Worm (Caenorhabditis elegans) whole organism, L1 larva: ENCODE results near the gene tag-329.

Experiments
- C04F5.9 ChIP-seq: sonication (generic microtip); optimal IDR thresholded peaks from 2 replicates; lab custom pipeline; 2016; ENCODE audit warnings: missing genetic modification characterization, missing compliant biosample characterization
- C16A3.4 ChIP-seq: fragments of 150-350 bp; optimal IDR thresholded peaks from 2 replicates; lab custom pipeline; 2014; ENCODE audit warnings: missing biosample characterization, missing genetic modification characterization
- F16B12.6 ChIP-seq: fragments of 150-350 bp; optimal IDR thresholded peaks from 2 replicates; lab custom pipeline; 2014; ENCODE audit warnings: missing biosample characterization, missing genetic modification characterization
- aha-1 ChIP-seq: fragments of 150-350 bp; optimal IDR thresholded peaks from 2 replicates; lab custom pipeline; 2014; ENCODE audit warnings: missing biosample characterization, missing genetic modification characterization
- aly-2 ChIP-seq: fragments of 150-350 bp; optimal IDR thresholded peaks from 2 replicates; lab custom pipeline; 2014; ENCODE audit warnings: missing biosample characterization, missing genetic modification characterization
- ceh-82 ChIP-seq, 3 experiments: fragments of 150-350 bp in 1 of 3; sonication (generic microtip) in 2 of 3; optimal IDR thresholded peaks; 2 replicates each; lab custom pipeline; 2014 to 2017; ENCODE audit warnings: missing biosample characterization in 3 of 3, missing genetic modification characterization in 3 of 3
- ceh-88 ChIP-seq: fragments of 200-800 bp; sonication (Bioruptor generic); IDR thresholded peaks from 2 replicates; pipeline ENCODE4 v1.3.6; 2022; ENCODE audit warnings: missing genetic modification characterization, missing compliant biosample characterization
- dpl-1 ChIP-seq, 3 experiments: fragments of 150-350 bp in 2 of 3; sonication (generic microtip) in 1 of 3; optimal IDR thresholded peaks; 2 replicates each; lab custom pipeline; 2014 to 2017; ENCODE audit warnings: missing biosample characterization in 3 of 3, missing genetic modification characterization in 3 of 3, missing genetic modification reagents in 3 of 3
- dsc-1 ChIP-seq: sonication (generic microtip); optimal IDR thresholded peaks from 2 replicates; lab custom pipeline; 2016; ENCODE audit warnings: mild to moderate bottlenecking, missing genetic modification characterization, missing compliant biosample characterization
- efl-1 ChIP-seq, 4 experiments: fragments of 150-350 bp; optimal IDR thresholded peaks in 3 of 4; peaks in 1 of 4; 1 replicate in 1 of 4; 2 replicates in 3 of 4; lab custom pipeline; 2014; ENCODE audit warnings: missing biosample characterization in 2 of 4, missing genetic modification characterization in 2 of 4, missing genetic modification reagents in 2 of 4
- egl-13 ChIP-seq: sonication (generic microtip); optimal IDR thresholded peaks from 2 replicates; lab custom pipeline; 2016; ENCODE audit warnings: missing genotype, missing genetic modification reagents, missing genetic modification characterization, missing compliant biosample characterization
- egl-27 ChIP-seq, 2 experiments: fragments of 150-350 bp in 1 of 2; sonication (generic microtip); optimal IDR thresholded peaks; 3 replicates each; lab custom pipeline; 2017 to 2018; ENCODE audit warnings: missing biosample characterization in 2 of 2, missing genetic modification characterization in 2 of 2, missing genetic modification reagents in 2 of 2
- elt-2 ChIP-seq: sonication (generic microtip); optimal IDR thresholded peaks from 2 replicates; lab custom pipeline; 2016; ENCODE audit warnings: missing genetic modification characterization, mild to moderate bottlenecking, inconsistent platforms, missing compliant biosample characterization, missing genetic modification reagents
- ets-5 ChIP-seq: fragments of 200-800 bp; sonication (Bioruptor generic); IDR thresholded peaks from 2 replicates; pipeline ENCODE4 v1.3.6; 2022; ENCODE audit warnings: missing genetic modification characterization, missing compliant biosample characterization
- fkh-4 ChIP-seq: sonication (generic microtip); optimal IDR thresholded peaks from 2 replicates; lab custom pipeline; 2016; ENCODE audit warnings: missing compliant biosample characterization, missing genetic modification characterization, borderline replicate concordance
- fos-1 ChIP-seq: fragments of 150-350 bp; optimal IDR thresholded peaks from 2 replicates; lab custom pipeline; 2014; ENCODE audit warnings: missing biosample characterization, missing genetic modification characterization
- grh-1 ChIP-seq: fragments of 200-800 bp; sonication (Bioruptor generic); IDR thresholded peaks from 2 replicates; pipeline ENCODE4 v1.3.6; 2022; ENCODE audit warnings: missing genetic modification reagents, missing genetic modification characterization, missing compliant biosample characterization
- hlh-17 ChIP-seq: fragments of 200-800 bp; sonication (Bioruptor generic); optimal IDR thresholded peaks from 2 replicates; lab custom pipeline; 2018; ENCODE audit warnings: missing genetic modification characterization, mild to moderate bottlenecking, missing compliant biosample characterization, moderate library complexity, borderline replicate concordance
- hlh-4 ChIP-seq: sonication (generic microtip); optimal IDR thresholded peaks from 2 replicates; lab custom pipeline; 2016; ENCODE audit warnings: mild to moderate bottlenecking, missing genetic modification characterization, missing compliant biosample characterization
- hpl-2 ChIP-seq: fragments of 150-350 bp; optimal IDR thresholded peaks from 2 replicates; lab custom pipeline; 2014; ENCODE audit warnings: missing biosample characterization, missing genetic modification reagents, missing genetic modification characterization
- irx-1 ChIP-seq: sonication (generic microtip); optimal IDR thresholded peaks from 2 replicates; lab custom pipeline; 2016; ENCODE audit warnings: missing genetic modification characterization, missing compliant biosample characterization
- lin-13 ChIP-seq: fragments of 150-350 bp; optimal IDR thresholded peaks from 2 replicates; lab custom pipeline; 2014; ENCODE audit warnings: missing biosample characterization, missing genetic modification reagents, missing genetic modification characterization
- lin-14 ChIP-seq: fragments of 200-800 bp; sonication (Bioruptor generic); optimal IDR thresholded peaks from 2 replicates; lab custom pipeline; 2018; ENCODE audit warnings: mild to moderate bottlenecking, missing genetic modification characterization, moderate library complexity, missing compliant biosample characterization
- lin-15B ChIP-seq: fragments of 150-350 bp; sonication (generic microtip); optimal IDR thresholded peaks from 3 replicates; lab custom pipeline; 2014; ENCODE audit warnings: missing biosample characterization, missing genetic modification characterization
- lin-35 ChIP-seq, 2 experiments: fragments of 150-350 bp; optimal IDR thresholded peaks; 2 replicates each; lab custom pipeline; 2014; ENCODE audit warnings: missing biosample characterization in 2 of 2, missing genetic modification characterization in 2 of 2, missing genetic modification reagents in 2 of 2
- lin-39 ChIP-seq: fragments of 150-350 bp; optimal IDR thresholded peaks from 2 replicates; lab custom pipeline; 2014; ENCODE audit warnings: missing biosample characterization, missing genetic modification reagents, missing genetic modification characterization
- lsy-2 ChIP-seq, 2 experiments: fragments of 150-350 bp; optimal IDR thresholded peaks; 2 replicates each; lab custom pipeline; 2014; ENCODE audit warnings: missing biosample characterization in 2 of 2, missing genetic modification characterization in 2 of 2
- mab-9 ChIP-seq: fragments of 200-800 bp; sonication (Bioruptor generic); IDR thresholded peaks from 2 replicates; pipeline ENCODE4 v1.3.6; 2022; ENCODE audit warnings: missing genetic modification reagents, missing genetic modification characterization, missing compliant biosample characterization
- mef-2 ChIP-seq: fragments of 150-350 bp; optimal IDR thresholded peaks from 2 replicates; lab custom pipeline; 2014; ENCODE audit warnings: missing biosample characterization, missing genetic modification characterization
- nhr-11 ChIP-seq: fragments of 150-350 bp; optimal IDR thresholded peaks from 2 replicates; lab custom pipeline; 2014; ENCODE audit warnings: missing biosample characterization, missing genetic modification characterization
- nhr-19 ChIP-seq: fragments of 200-800 bp; sonication (Bioruptor generic); conservative IDR thresholded peaks from 2 replicates; pipeline ENCODE4 v1.3.6; 2022; ENCODE audit warnings: missing genetic modification characterization, missing compliant biosample characterization
- nhr-76 ChIP-seq: sonication (generic microtip); optimal IDR thresholded peaks from 2 replicates; lab custom pipeline; 2017; ENCODE audit warnings: missing biosample characterization, missing genetic modification characterization
- nhr-77 ChIP-seq: fragments of 150-350 bp; optimal IDR thresholded peaks from 2 replicates; lab custom pipeline; 2014; ENCODE audit warnings: missing biosample characterization, missing genetic modification characterization
- pax-3 ChIP-seq: fragments of 200-800 bp; sonication (Bioruptor generic); optimal IDR thresholded peaks from 2 replicates; lab custom pipeline; 2018; ENCODE audit warnings: mild to moderate bottlenecking, missing genetic modification characterization, moderate library complexity, missing compliant biosample characterization
- pqm-1 ChIP-seq: sonication (generic microtip); optimal IDR thresholded peaks from 3 replicates; lab custom pipeline; 2017; ENCODE audit warnings: missing biosample characterization, missing genetic modification characterization
- rnt-1 ChIP-seq: sonication (generic microtip); optimal IDR thresholded peaks from 2 replicates; lab custom pipeline; 2016; ENCODE audit warnings: mild to moderate bottlenecking, missing genetic modification characterization, moderate library complexity, missing compliant biosample characterization
- skn-1 ChIP-seq: fragments of 150-350 bp; optimal IDR thresholded peaks from 2 replicates; lab custom pipeline; 2014; ENCODE audit warnings: missing biosample characterization, missing genetic modification characterization
- snpc-4 ChIP-seq: fragments of 150-350 bp; optimal IDR thresholded peaks from 2 replicates; lab custom pipeline; 2014; ENCODE audit warnings: missing biosample characterization, missing genetic modification characterization
- snu-23 ChIP-seq: sonication (generic microtip); optimal IDR thresholded peaks from 2 replicates; lab custom pipeline; 2016; ENCODE audit warnings: missing genetic modification characterization, missing compliant biosample characterization
- sup-37 ChIP-seq: fragments of 200-800 bp; sonication (Bioruptor generic); optimal IDR thresholded peaks from 2 replicates; lab custom pipeline; 2018; ENCODE audit warnings: mild to moderate bottlenecking, missing genetic modification characterization, missing compliant biosample characterization
- swsn-7 ChIP-seq: sonication (generic microtip); optimal IDR thresholded peaks from 2 replicates; lab custom pipeline; 2016; ENCODE audit warnings: missing genetic modification characterization, missing compliant biosample characterization
- tbx-2 ChIP-seq: sonication (generic microtip); optimal IDR thresholded peaks from 2 replicates; lab custom pipeline; 2016; ENCODE audit warnings: missing genetic modification characterization, missing compliant biosample characterization
- tlp-1 ChIP-seq: fragments of 150-350 bp; optimal IDR thresholded peaks from 2 replicates; lab custom pipeline; 2014; ENCODE audit warnings: missing biosample characterization, missing genetic modification characterization
- unc-86 ChIP-seq: sonication (generic microtip); optimal IDR thresholded peaks from 2 replicates; lab custom pipeline; 2016; ENCODE audit warnings: missing genetic modification characterization, missing compliant biosample characterization
- unc-98 ChIP-seq: fragments of 200-800 bp; sonication (Bioruptor generic); IDR thresholded peaks from 2 replicates; pipeline ENCODE4 v1.3.6; 2022; ENCODE audit warnings: missing genetic modification characterization, missing compliant biosample characterization
- vab-15 ChIP-seq: sonication (generic microtip); optimal IDR thresholded peaks from 2 replicates; lab custom pipeline; 2017; ENCODE audit warnings: missing genotype, mild to moderate bottlenecking, missing genetic modification characterization, missing compliant biosample characterization
- zag-1 ChIP-seq: fragments of 150-350 bp; optimal IDR thresholded peaks from 2 replicates; lab custom pipeline; 2014; ENCODE audit warnings: missing biosample characterization, missing genetic modification characterization
- ztf-4 ChIP-seq: fragments of 150-350 bp; optimal IDR thresholded peaks from 2 replicates; lab custom pipeline; 2014; ENCODE audit warnings: missing biosample characterization, missing genetic modification characterization

Gene tag-329

ce11 chrV:9546860-9547269 lies 12.1 kb downstream of the tag-329 start, which contains the start of gene his-37 (continued):
- TF ChIP-seq hlh-17 (GFP tag; lab: Kevin White, UChicago) = no peak
- peak; percentile 86 for TF ChIP-seq C04F5.9 (tag; lab: Kevin White, UChicago)
- peak; percentile 100 for TF ChIP-seq lin-14 (GFP tag; lab: Kevin White, UChicago)
- TF ChIP-seq lin-39 (tag; lab: Kevin White, UChicago) = peak; percentile 90
- peak; percentile 99 for TF ChIP-seq C16A3.4 (tag; lab: Kevin White, UChicago)
- peak; percentile 74 for TF ChIP-seq vab-15
- peak; percentile 90 for TF ChIP-seq aly-2 (tag; lab: Kevin White, UChicago)
- peak; percentile 91 for TF ChIP-seq zag-1
- peak; percentile 85 for TF ChIP-seq pqm-1 (tag; lab: Kevin White, UChicago)
- TF ChIP-seq lsy-2 (tag; optimal IDR thresholded peaks at IDR 0.05; lab: Kevin White, UChicago) = peak; percentile 95 to 97
- peak; percentile 76 for TF ChIP-seq F16B12.6 (tag; lab: Kevin White, UChicago)
- peak; percentile 95 for TF ChIP-seq irx-1
- TF ChIP-seq ceh-82 (tag; optimal IDR thresholded peaks at IDR 0.05; lab: Kevin White, UChicago) = peak; percentile 97 to 99 (median 99)
- TF ChIP-seq elt-2 (tag; lab: Kevin White, UChicago) = peak; percentile 92
- TF ChIP-seq fos-1 (tag; lab: Kevin White, UChicago) = peak; percentile 97
- peak; percentile 93 for TF ChIP-seq snpc-4
- TF ChIP-seq sup-37 (GFP tag; lab: Kevin White, UChicago) = peak; percentile 92
- TF ChIP-seq lin-35 (GFP tag; optimal IDR thresholded peaks at IDR 0.05; lab: Kevin White, UChicago) = peak; percentile 89 to 95
- TF ChIP-seq mab-9 (GFP tag; lab: Robert Waterston, UW) = peak; percentile 93
- TF ChIP-seq egl-13 (tag; lab: Kevin White, UChicago) = peak; percentile 99
- TF ChIP-seq grh-1 (GFP tag; lab: Robert Waterston, UW) = peak; percentile 98
- TF ChIP-seq tbx-2 (tag; lab: Kevin White, UChicago) = peak; percentile 98
- TF ChIP-seq fkh-4 (tag; lab: Kevin White, UChicago) = peak; percentile 79
- peak; percentile 99 for TF ChIP-seq snu-23 (GFP tag; lab: Kevin White, UChicago)
- TF ChIP-seq nhr-76 = peak; percentile 94
- TF ChIP-seq unc-98 (GFP tag; lab: Robert Waterston, UW) = peak; percentile 38; the same call in 1 of the 2 replicates
- peak; percentile 97 for TF ChIP-seq nhr-11
- TF ChIP-seq ets-5 (GFP tag; lab: Robert Waterston, UW) = no peak
- TF ChIP-seq lin-15B (tag; lab: Kevin White, UChicago) = peak; percentile 92
- TF ChIP-seq dsc-1 (tag; lab: Kevin White, UChicago) = peak; percentile 99
- TF ChIP-seq lin-13 = peak; percentile 98
- peak; percentile 47 for TF ChIP-seq aha-1 (tag; lab: Kevin White, UChicago)
- peak; percentile 99 for TF ChIP-seq ceh-88 (GFP tag; lab: Robert Waterston, UW)
- TF ChIP-seq nhr-77 (tag; lab: Kevin White, UChicago) = peak; percentile 99
- peak; percentile 99 for TF ChIP-seq nhr-19 (GFP tag; lab: Robert Waterston, UW)
- peak; percentile 100 for TF ChIP-seq swsn-7 (tag; lab: Kevin White, UChicago)
- peak; percentile 83 for TF ChIP-seq egl-27 (tag; optimal IDR thresholded peaks at IDR 0.05; lab: Kevin White, UChicago)
- TF ChIP-seq unc-86 (tag; lab: Kevin White, UChicago) = peak; percentile 98
- peak; percentile 98 for TF ChIP-seq rnt-1 (tag; lab: Kevin White, UChicago)
- TF ChIP-seq tlp-1 = no peak
- TF ChIP-seq pax-3 (tag; lab: Kevin White, UChicago) = peak; percentile 99
- no peak for TF ChIP-seq hlh-4 (tag; lab: Kevin White, UChicago)
- TF ChIP-seq hpl-2 (GFP tag; lab: Kevin White, UChicago) = peak; percentile 97
- peak; percentile 83 to 89 (median 85) for TF ChIP-seq dpl-1 (GFP tag; optimal IDR thresholded peaks at IDR 0.05; lab: Kevin White, UChicago)
- TF ChIP-seq ztf-4 (tag; lab: Kevin White, UChicago) = peak; percentile 98
- peak; percentile 92 for TF ChIP-seq mef-2 (tag; lab: Kevin White, UChicago)
- TF ChIP-seq skn-1 (tag; lab: Kevin White, UChicago) = peak; percentile 94
- peak; percentile 93 to 96 for TF ChIP-seq efl-1 (optimal IDR thresholded peaks at IDR 0.05; lab: Kevin White, UChicago)
- peak; percentile 81 to 99 for TF ChIP-seq efl-1 (GFP tag; optimal IDR thresholded peaks at IDR 0.05 in 1 of 2; lab: Kevin White, UChicago)
